Fruit fly (Drosophila melanogaster) whole organism, wandering third instar larva: ENCODE data around the gene elB.

Experiments used
- Abd-B ChIP-seq: fragments of >200 bp; optimal IDR thresholded peaks from 2 replicates; lab custom pipeline; 2017; ENCODE audit warnings: missing biosample characterization, missing genetic modification characterization
- CG32264 ChIP-seq: fragments of 200-800 bp; sonication (Bioruptor generic); optimal IDR thresholded peaks from 2 replicates; lab custom pipeline; 2016; ENCODE audit warnings: missing biosample characterization, missing genetic modification characterization
- CG9705 ChIP-seq: fragments of 200-800 bp; sonication (Bioruptor generic); optimal IDR thresholded peaks from 2 replicates; lab custom pipeline; 2018; ENCODE audit warnings: missing biosample characterization, mild to moderate bottlenecking, missing genetic modification characterization
- CrebA ChIP-seq: fragments of 200-800 bp; sonication (Bioruptor generic); optimal IDR thresholded peaks from 2 replicates; lab custom pipeline; 2016; ENCODE audit warnings: missing biosample characterization, mild to moderate bottlenecking, missing genetic modification characterization, borderline replicate concordance
- Dfd ChIP-seq: fragments of >200 bp; optimal IDR thresholded peaks from 2 replicates; lab custom pipeline; 2017; ENCODE audit warnings: missing biosample characterization, missing genetic modification characterization
- Dif ChIP-seq: fragments of 200-275, 200-300 bp; sonication (Bioruptor generic); optimal IDR thresholded peaks from 2 replicates; lab custom pipeline; 2018; ENCODE audit warnings: missing biosample characterization, missing genetic modification characterization; ENCODE audit not compliant: partially characterized antibody
- GATAd ChIP-seq: sonication (Bioruptor generic); optimal IDR thresholded peaks from 2 replicates; lab custom pipeline; 2016; ENCODE audit warnings: missing biosample characterization, missing genetic modification characterization
- HLH106 ChIP-seq: fragments of 200-800 bp; optimal IDR thresholded peaks from 3 replicates; lab custom pipeline; 2019; ENCODE audit warnings: missing biosample characterization, mild to moderate bottlenecking, missing genetic modification characterization, moderate library complexity
- Hnf4 ChIP-seq: fragments of 200-800 bp; sonication (Bioruptor generic); optimal IDR thresholded peaks from 2 replicates; lab custom pipeline; 2016; ENCODE audit warnings: missing biosample characterization, mild to moderate bottlenecking, missing genetic modification characterization
- Hr78 ChIP-seq: fragments of >200 bp; optimal IDR thresholded peaks from 2 replicates; lab custom pipeline; 2017; ENCODE audit warnings: missing biosample characterization, missing genetic modification characterization
- Hr83 ChIP-seq: fragments of 200-300 bp; sonication (Bioruptor generic); optimal IDR thresholded peaks from 2 replicates; lab custom pipeline; 2016; ENCODE audit warnings: missing biosample characterization, mild to moderate bottlenecking, missing genetic modification characterization, moderate library complexity; ENCODE audit not compliant: poor library complexity, severe bottlenecking
- Jra ChIP-seq: sonication (Bioruptor generic); optimal IDR thresholded peaks from 2 replicates; lab custom pipeline; 2016; ENCODE audit warnings: missing biosample characterization, missing genetic modification characterization
- Mio ChIP-seq: sonication (Bioruptor generic); optimal IDR thresholded peaks from 2 replicates; lab custom pipeline; 2016; ENCODE audit warnings: missing biosample characterization, missing genetic modification characterization
- Myc ChIP-seq: fragments of >200 bp; optimal IDR thresholded peaks from 2 replicates; lab custom pipeline; 2017
- N ChIP-seq: fragments of >200 bp; optimal IDR thresholded peaks from 2 replicates; lab custom pipeline; 2018; ENCODE audit warnings: missing biosample characterization, missing external identifiers, missing genetic modification characterization
- OdsH ChIP-seq: fragments of 200-800 bp; sonication (Bioruptor generic); optimal IDR thresholded peaks from 2 replicates; lab custom pipeline; 2016; ENCODE audit warnings: missing biosample characterization, mild to moderate bottlenecking, missing genetic modification characterization
- Rel ChIP-seq, 2 experiments: fragments of 200-800 bp; sonication (Bioruptor generic) in 1 of 2; optimal IDR thresholded peaks; 2 replicates in 1 of 2; 3 replicates in 1 of 2; lab custom pipeline; 2016 to 2019; ENCODE audit warnings: mild to moderate bottlenecking in 2 of 2, missing biosample characterization in 2 of 2, missing genetic modification characterization in 2 of 2, moderate library complexity in 1 of 2
- Sp1 ChIP-seq: fragments of 200-800 bp; sonication (Bioruptor generic); optimal IDR thresholded peaks from 3 replicates; lab custom pipeline; 2019; ENCODE audit warnings: missing biosample characterization, mild to moderate bottlenecking, missing genetic modification characterization, moderate library complexity
- Vsx2 ChIP-seq: fragments of 200-300, 225-300 bp; sonication (Bioruptor generic); optimal IDR thresholded peaks from 2 replicates; lab custom pipeline; 2018; ENCODE audit warnings: missing biosample characterization, missing genetic modification characterization; ENCODE audit not compliant: partially characterized antibody
- br ChIP-seq: fragments of 200-800 bp; sonication (Bioruptor generic); optimal IDR thresholded peaks from 2 replicates; lab custom pipeline; 2016; ENCODE audit warnings: missing biosample characterization, missing genetic modification characterization
- brk ChIP-seq: fragments of 200-800 bp; sonication (Bioruptor generic); optimal IDR thresholded peaks from 2 replicates; lab custom pipeline; 2016; ENCODE audit warnings: missing biosample characterization, mild to moderate bottlenecking, missing genetic modification characterization
- dl ChIP-seq, 2 experiments: fragments of 175-275, 200-275 bp in 1 of 2; fragments of 200-275 bp in 1 of 2; sonication (Bioruptor generic); optimal IDR thresholded peaks; lab custom pipeline; 2018; ENCODE audit warnings: mild to moderate bottlenecking in 2 of 2, missing biosample characterization in 2 of 2, missing genetic modification characterization in 2 of 2, moderate library complexity in 2 of 2; ENCODE audit not compliant: partially characterized antibody in 2 of 2, insufficient read depth in 1 of 2
- dmrt93B ChIP-seq: fragments of 200-800 bp; sonication (Bioruptor generic); optimal IDR thresholded peaks from 2 replicates; lab custom pipeline; 2018; ENCODE audit warnings: missing biosample characterization, mild to moderate bottlenecking, missing genetic modification characterization
- dsf ChIP-seq: sonication (Bioruptor generic); optimal IDR thresholded peaks from 2 replicates; lab custom pipeline; 2016; ENCODE audit warnings: missing biosample characterization, missing genetic modification characterization, borderline replicate concordance
- ey ChIP-seq: fragments of 200-800 bp; sonication (Bioruptor generic); optimal IDR thresholded peaks from 2 replicates; lab custom pipeline; 2016; ENCODE audit warnings: missing biosample characterization, missing genetic modification characterization
- foxo ChIP-seq, 2 experiments: fragments of 200-800 bp; sonication (Bioruptor generic); optimal IDR thresholded peaks; 2 replicates in 1 of 2; 3 replicates in 1 of 2; lab custom pipeline; 2016 to 2017; ENCODE audit warnings: missing biosample characterization in 2 of 2, missing genetic modification characterization in 2 of 2
- fru ChIP-seq: fragments of 200-800 bp; sonication (Bioruptor generic); optimal IDR thresholded peaks from 3 replicates; lab custom pipeline; 2016; ENCODE audit warnings: missing biosample characterization, mild to moderate bottlenecking, missing genetic modification characterization
- h ChIP-seq: fragments of 200-800 bp; sonication (Bioruptor generic); optimal IDR thresholded peaks from 3 replicates; lab custom pipeline; 2016; ENCODE audit warnings: missing biosample characterization, mild to moderate bottlenecking, missing genetic modification characterization
- jim ChIP-seq: fragments of 175-275, 200-325 bp; sonication (Bioruptor generic); optimal IDR thresholded peaks from 2 replicates; lab custom pipeline; 2016; ENCODE audit warnings: missing biosample characterization, mild to moderate bottlenecking, missing genetic modification characterization
- lola ChIP-seq: fragments of >200 bp; optimal IDR thresholded peaks from 2 replicates; lab custom pipeline; 2017; ENCODE audit warnings: missing biosample characterization, missing genetic modification characterization
- pan ChIP-seq: fragments of >200 bp; optimal IDR thresholded peaks from 2 replicates; lab custom pipeline; 2017
- psq ChIP-seq: fragments of 200-800 bp; sonication (Bioruptor generic); optimal IDR thresholded peaks from 3 replicates; lab custom pipeline; 2017; ENCODE audit warnings: missing biosample characterization, mild to moderate bottlenecking, missing genetic modification characterization, moderate library complexity
- rgr ChIP-seq: fragments of 200-800 bp; sonication (Bioruptor generic); optimal IDR thresholded peaks from 3 replicates; lab custom pipeline; 2016; ENCODE audit warnings: missing biosample characterization, mild to moderate bottlenecking, missing genetic modification characterization
- sage ChIP-seq: fragments of 200-800 bp; sonication (Bioruptor generic); optimal IDR thresholded peaks from 2 replicates; lab custom pipeline; 2016; ENCODE audit warnings: missing biosample characterization, mild to moderate bottlenecking, missing genetic modification characterization
- sv ChIP-seq: fragments of 200-800 bp; sonication (Bioruptor generic); optimal IDR thresholded peaks from 3 replicates; lab custom pipeline; 2016; ENCODE audit warnings: missing biosample characterization, missing genetic modification characterization
- tai ChIP-seq: sonication (Bioruptor generic); optimal IDR thresholded peaks from 2 replicates; lab custom pipeline; 2016; ENCODE audit warnings: missing biosample characterization, missing genetic modification characterization
- usp ChIP-seq: fragments of >200 bp; optimal IDR thresholded peaks from 2 replicates; lab custom pipeline; 2017; ENCODE audit warnings: missing biosample characterization, missing genetic modification characterization
- woc ChIP-seq: sonication (Bioruptor generic); optimal IDR thresholded peaks from 2 replicates; lab custom pipeline; 2016; ENCODE audit warnings: missing biosample characterization, mild to moderate bottlenecking, missing genetic modification characterization

Gene elB

dm6 chr2L:14356793-14357372 lies 52.5 kb downstream of the elB start:
- TF ChIP-seq rgr (peak; percentile 50), br (GFP tag; lab: Kevin White, UChicago) (peak; percentile 25), Hr83 (GFP tag; lab: Kevin White, UChicago) (peak; percentile 34), ey (no peak), h (GFP tag; lab: Kevin White, UChicago) (peak; percentile 17), sage (GFP tag; lab: Kevin White, UChicago) (no peak), OdsH (GFP tag; lab: Kevin White, UChicago) (peak; percentile 10)

- no peak for TF ChIP-seq psq (GFP tag; lab: Kevin White, UChicago)
- TF ChIP-seq Hr83 (GFP tag; lab: Kevin White, UChicago) = peak; percentile 27
- peak; percentile 13 for TF ChIP-seq Hnf4 (GFP tag; lab: Kevin White, UChicago)
- TF ChIP-seq usp (GFP tag; lab: Kevin White, UChicago) = no peak
- TF ChIP-seq jim (GFP tag; lab: Kevin White, UChicago) = no peak
- no peak for TF ChIP-seq HLH106 (tag; lab: Kevin White, UChicago)
- no peak for TF ChIP-seq tai (GFP tag; lab: Kevin White, UChicago)
Observed at dm6 chr2L:14356279-14356678, 53.1 kb downstream of the elB start.

- TF ChIP-seq Hr78 (GFP tag; lab: Kevin White, UChicago) = no peak
- TF ChIP-seq fru (GFP tag; lab: Kevin White, UChicago) = peak; percentile 24
- no peak for TF ChIP-seq sage (GFP tag; lab: Kevin White, UChicago)
Observed at dm6 chr2L:14355852-14356174, 53.5 kb downstream of the elB start.

- TF ChIP-seq fru (GFP tag; lab: Kevin White, UChicago) (peak; percentile 84), jim (GFP tag; lab: Kevin White, UChicago) (no peak), psq (GFP tag; lab: Kevin White, UChicago) (peak; percentile 66), ey (peak; percentile 77), sv (GFP tag; lab: Kevin White, UChicago) (peak; percentile 37), Hnf4 (GFP tag; lab: Kevin White, UChicago) (no peak), N (GFP tag; lab: Kevin White, UChicago) (no peak), dsf (no peak), CG9705 (GFP tag; lab: Kevin White, UChicago) (no peak), Jra (GFP tag; lab: Kevin White, UChicago) (peak; percentile 60), Dif (GFP tag; lab: Kevin White, UChicago) (no peak), rgr (peak; percentile 87), woc (GFP tag; lab: Kevin White, UChicago) (peak; percentile 62), Myc (lab: Kevin White, UChicago) (peak; percentile 50), foxo (GFP tag; optimal IDR thresholded peaks at IDR 0.05; lab: Kevin White, UChicago) (peak; percentile 36 to 83), Mio (GFP tag; lab: Kevin White, UChicago) (no peak), brk (GFP tag; lab: Kevin White, UChicago) (no peak), h (GFP tag; lab: Kevin White, UChicago) (peak; percentile 69), Hr83 (GFP tag; lab: Kevin White, UChicago) (peak; percentile 20), br (GFP tag; lab: Kevin White, UChicago) (peak; percentile 76), Dfd (GFP tag; lab: Kevin White, UChicago) (no peak), Sp1 (GFP tag; lab: Kevin White, UChicago) (peak; percentile 79), Vsx2 (GFP tag; lab: Kevin White, UChicago) (no peak), Abd-B (no peak), GATAd (no peak), CG32264 (GFP tag; lab: Kevin White, UChicago) (peak; percentile 20), Rel (GFP tag; optimal IDR thresholded peaks at IDR 0.05; lab: Kevin White, UChicago) (no peak), Rel (tag; optimal IDR thresholded peaks at IDR 0.05; lab: Kevin White, UChicago) (peak; percentile 16), tai (GFP tag; lab: Kevin White, UChicago) (no peak), pan (lab: Kevin White, UChicago) (no peak), OdsH (GFP tag; lab: Kevin White, UChicago) (peak; percentile 73), dl (GFP tag; optimal IDR thresholded peaks at IDR 0.05; lab: Kevin White, UChicago; ENCODE audit: insufficient read depth in 1 of 2, partially characterized antibody in 2 of 2) (no peak), sage (GFP tag; lab: Kevin White, UChicago) (peak; percentile 65), HLH106 (tag; lab: Kevin White, UChicago) (peak; percentile 73), dmrt93B (GFP tag; lab: Kevin White, UChicago) (peak; percentile 42), lola (GFP tag; lab: Kevin White, UChicago) (no peak), Hr78 (GFP tag; lab: Kevin White, UChicago) (no peak), usp (GFP tag; lab: Kevin White, UChicago) (no peak), CrebA (no peak)
Observed at dm6 chr2L:14355033-14355851, 54.1 kb downstream of the elB start, which contains the start of gene Rab14. Gene Rab14 (plus strand): TSS chr2L:14355145.
